Worm (Caenorhabditis elegans) whole organism, L3 larva: ENCODE results near the gene div-1.

Experiments used
- ama-1 ChIP-seq: fragments of 150-350 bp; optimal IDR thresholded peaks from 2 replicates; lab custom pipeline; 2018
- elt-3 ChIP-seq, 3 experiments: fragments of 150-350 bp in 1 of 3; sonication (generic microtip) in 2 of 3; optimal IDR thresholded peaks; 2 replicates in 2 of 3; 4 replicates in 1 of 3; lab custom pipeline; 2014 to 2017; ENCODE audit warnings: missing biosample characterization in 3 of 3, missing genetic modification characterization in 3 of 3
- lin-15B ChIP-seq: fragments of 150-350 bp; optimal IDR thresholded peaks from 2 replicates; lab custom pipeline; 2014; ENCODE audit warnings: missing biosample characterization, missing genetic modification characterization
- nhr-12 ChIP-seq: fragments of 150-350 bp; optimal IDR thresholded peaks from 2 replicates; lab custom pipeline; 2014; ENCODE audit warnings: missing biosample characterization, missing genetic modification characterization
- snpc-4 ChIP-seq: fragments of 150-350 bp; optimal IDR thresholded peaks from 2 replicates; lab custom pipeline; 2014; ENCODE audit warnings: missing biosample characterization, missing genetic modification characterization

DNA sequence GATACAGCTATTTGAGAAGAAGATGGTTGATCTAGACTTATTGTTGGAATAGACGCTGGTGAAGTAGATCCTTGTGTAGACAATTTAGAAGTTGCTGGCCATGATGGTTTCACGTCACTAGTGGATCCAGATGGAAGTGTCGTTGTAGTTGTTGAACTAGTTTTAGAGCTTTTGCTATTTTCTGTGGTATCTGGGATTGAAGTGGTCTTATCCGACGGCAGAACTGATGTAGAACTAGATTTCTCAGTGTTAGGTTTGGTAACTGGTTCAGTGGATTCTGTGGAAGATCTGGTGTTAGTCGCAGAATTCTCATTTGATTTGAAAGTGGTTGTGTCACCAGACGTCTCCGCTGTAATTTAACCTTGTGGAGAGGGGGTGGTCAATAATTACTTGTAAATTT lies 16.7 kb downstream of the div-1 start:
- TF ChIP-seq nhr-12 (tag; lab: Kevin White, UChicago): no peak
- no peak for TF ChIP-seq elt-3 (tag; optimal IDR thresholded peaks at IDR 0.05; lab: Kevin White, UChicago)
- no peak for TF ChIP-seq lin-15B (tag; lab: Kevin White, UChicago)
- no peak for TF ChIP-seq snpc-4 (tag; lab: Kevin White, UChicago)
- TF ChIP-seq ama-1 (lab: Kevin White, UChicago): no peak
